Worm (Caenorhabditis elegans) whole organism, L3 larva: ENCODE results near the gene Y47D7A.19.

Experiments used
- ZK546.5 ChIP-seq: sonication (generic microtip); optimal IDR thresholded peaks from 2 replicates; lab custom pipeline; 2017; ENCODE audit warnings: missing biosample characterization, missing genetic modification characterization
- aly-2 ChIP-seq: fragments of 150-350 bp; optimal IDR thresholded peaks from 2 replicates; lab custom pipeline; 2014; ENCODE audit warnings: missing biosample characterization, missing genetic modification characterization
- ama-1 ChIP-seq: fragments of 150-350 bp; optimal IDR thresholded peaks from 2 replicates; lab custom pipeline; 2018
- ceh-28 ChIP-seq: fragments of 150-350 bp; optimal IDR thresholded peaks from 2 replicates; lab custom pipeline; 2014; ENCODE audit warnings: missing biosample characterization, missing genetic modification reagents, missing genetic modification characterization
- ceh-82 ChIP-seq: fragments of 150-350 bp; optimal IDR thresholded peaks from 2 replicates; lab custom pipeline; 2014; ENCODE audit warnings: missing biosample characterization, missing genetic modification characterization
- ceh-9 ChIP-seq: sonication (generic microtip); optimal IDR thresholded peaks from 2 replicates; lab custom pipeline; 2018; ENCODE audit warnings: missing biosample characterization, missing genetic modification characterization
- daf-12 ChIP-seq: fragments of 150-350 bp; optimal IDR thresholded peaks from 2 replicates; lab custom pipeline; 2014; ENCODE audit warnings: missing biosample characterization, missing genetic modification reagents, missing genetic modification characterization
- egl-27 ChIP-seq: sonication (generic microtip); optimal IDR thresholded peaks from 4 replicates; lab custom pipeline; 2017; ENCODE audit warnings: missing biosample characterization, missing genetic modification reagents, missing genetic modification characterization
- elt-2 ChIP-seq: sonication (generic microtip); optimal IDR thresholded peaks from 2 replicates; lab custom pipeline; 2016; ENCODE audit warnings: missing genetic modification reagents, mild to moderate bottlenecking, missing genetic modification characterization, missing compliant biosample characterization
- elt-3 ChIP-seq, 3 experiments: fragments of 150-350 bp in 1 of 3; sonication (generic microtip) in 2 of 3; optimal IDR thresholded peaks; 2 replicates in 2 of 3; 4 replicates in 1 of 3; lab custom pipeline; 2014 to 2017; ENCODE audit warnings: missing biosample characterization in 3 of 3, missing genetic modification characterization in 3 of 3
- eor-1 ChIP-seq, 2 experiments: fragments of 150-350 bp; optimal IDR thresholded peaks; 2 replicates each; lab custom pipeline; 2014 to 2018; ENCODE audit warnings: missing biosample characterization in 2 of 2, missing genetic modification characterization in 2 of 2
- fkh-10 ChIP-seq: sonication (generic microtip); optimal IDR thresholded peaks from 2 replicates; lab custom pipeline; 2017; ENCODE audit warnings: missing biosample characterization, missing genetic modification reagents, missing genetic modification characterization
- fkh-2 ChIP-seq: fragments of 150-350 bp; optimal IDR thresholded peaks from 2 replicates; lab custom pipeline; 2014; ENCODE audit warnings: missing biosample characterization, missing genetic modification reagents, missing genetic modification characterization
- fos-1 ChIP-seq: fragments of 150-350 bp; optimal IDR thresholded peaks from 2 replicates; lab custom pipeline; 2014; ENCODE audit warnings: missing biosample characterization, missing genetic modification characterization
- hmg-11 ChIP-seq: sonication (generic microtip); optimal IDR thresholded peaks from 2 replicates; lab custom pipeline; 2016; ENCODE audit warnings: missing genetic modification characterization, missing compliant biosample characterization
- jun-1 ChIP-seq: fragments of 150-350 bp; optimal IDR thresholded peaks from 2 replicates; lab custom pipeline; 2014; ENCODE audit warnings: missing biosample characterization, missing genetic modification reagents, missing genetic modification characterization
- lin-15B ChIP-seq: fragments of 150-350 bp; optimal IDR thresholded peaks from 2 replicates; lab custom pipeline; 2014; ENCODE audit warnings: missing biosample characterization, missing genetic modification characterization
- lsy-12 ChIP-seq: sonication (generic microtip); optimal IDR thresholded peaks from 2 replicates; lab custom pipeline; 2016; ENCODE audit warnings: mild to moderate bottlenecking, missing genetic modification characterization, missing compliant biosample characterization
- mdl-1 ChIP-seq: fragments of 150-350 bp; optimal IDR thresholded peaks from 2 replicates; lab custom pipeline; 2014; ENCODE audit warnings: missing biosample characterization, missing genetic modification characterization
- nhr-11 ChIP-seq: fragments of 150-350 bp; optimal IDR thresholded peaks from 2 replicates; lab custom pipeline; 2014; ENCODE audit warnings: missing biosample characterization, missing genetic modification characterization
- nhr-12 ChIP-seq: fragments of 150-350 bp; optimal IDR thresholded peaks from 2 replicates; lab custom pipeline; 2014; ENCODE audit warnings: missing biosample characterization, missing genetic modification characterization
- nhr-237 ChIP-seq: fragments of 150-350 bp; optimal IDR thresholded peaks from 2 replicates; lab custom pipeline; 2014; ENCODE audit warnings: missing biosample characterization, missing genetic modification characterization
- nhr-25 ChIP-seq: sonication (generic microtip); optimal IDR thresholded peaks from 2 replicates; lab custom pipeline; 2017; ENCODE audit warnings: missing biosample characterization, missing genetic modification characterization
- nhr-43 ChIP-seq: sonication (generic microtip); optimal IDR thresholded peaks from 2 replicates; lab custom pipeline; 2016; ENCODE audit warnings: mild to moderate bottlenecking, missing genetic modification characterization, missing compliant biosample characterization; ENCODE audit not compliant: poor library complexity, severe bottlenecking
- nhr-76 ChIP-seq: fragments of 150-350 bp; sonication (generic microtip); optimal IDR thresholded peaks from 5 replicates; lab custom pipeline; 2014; ENCODE audit warnings: missing biosample characterization, missing genetic modification characterization
- nhr-77 ChIP-seq: fragments of 150-350 bp; optimal IDR thresholded peaks from 2 replicates; lab custom pipeline; 2014; ENCODE audit warnings: missing biosample characterization, missing genetic modification characterization
- pqm-1 ChIP-seq: fragments of 150-350 bp; optimal IDR thresholded peaks from 2 replicates; lab custom pipeline; 2017; ENCODE audit warnings: missing biosample characterization, missing genetic modification characterization, inconsistent platforms
- sea-2 ChIP-seq: fragments of 150-350 bp; sonication (generic microtip); optimal IDR thresholded peaks from 4 replicates; lab custom pipeline; 2014; ENCODE audit warnings: missing biosample characterization, missing genetic modification reagents, missing genetic modification characterization
- snpc-4 ChIP-seq: fragments of 150-350 bp; optimal IDR thresholded peaks from 2 replicates; lab custom pipeline; 2014; ENCODE audit warnings: missing biosample characterization, missing genetic modification characterization
- tbx-2 ChIP-seq: sonication (generic microtip); optimal IDR thresholded peaks from 2 replicates; lab custom pipeline; 2016; ENCODE audit warnings: mild to moderate bottlenecking, missing genetic modification characterization, missing compliant biosample characterization
- unc-39 ChIP-seq: sonication (generic microtip); optimal IDR thresholded peaks from 4 replicates; lab custom pipeline; 2017; ENCODE audit warnings: missing biosample characterization, missing genetic modification characterization
- unc-62 ChIP-seq: fragments of 150-350 bp; sonication (generic microtip); optimal IDR thresholded peaks from 4 replicates; lab custom pipeline; 2014; ENCODE audit warnings: missing biosample characterization, missing genetic modification reagents, missing genetic modification characterization
- zag-1 ChIP-seq: fragments of 150-350 bp; optimal IDR thresholded peaks from 2 replicates; lab custom pipeline; 2014; ENCODE audit warnings: missing biosample characterization, missing genetic modification characterization
- ztf-4 ChIP-seq: fragments of 150-350 bp; optimal IDR thresholded peaks from 2 replicates; lab custom pipeline; 2014; ENCODE audit warnings: missing biosample characterization, missing genetic modification characterization

Gene Y47D7A.19

ce11 chrV:4410643-4411042, 13.5 kb upstream of the Y47D7A.19 start, which contains the start of gene Y47D7A.3:
Gene Y47D7A.3 (plus strand): TSS chrV:4410943.
- TF ChIP-seq elt-3 (tag; optimal IDR thresholded peaks at IDR 0.05; lab: Kevin White, UChicago) (no peak), unc-62 (no peak), nhr-25 (no peak), fos-1 (no peak)

ce11 chrV:4411714-4412113, 12.4 kb upstream of the Y47D7A.19 start, which contains the start of gene Y47D7A.17:
Gene Y47D7A.17 (minus strand): TSS chrV:4411814.
- TF ChIP-seq eor-1 (tag; optimal IDR thresholded peaks at IDR 0.05; lab: Kevin White, UChicago) = no peak
- TF ChIP-seq, all 47 proteins: peak for 0

ce11 chrV:4414613-4415071, 9.5 kb upstream of the Y47D7A.19 start, which contains the start of gene grl-5:
Gene grl-5 (minus strand): TSS chrV:4414663.
- TF ChIP-seq ama-1 (no peak), elt-2 (tag; lab: Kevin White, UChicago) (no peak), nhr-43 (tag; lab: Kevin White, UChicago) (peak; percentile 18), ceh-28 (tag; lab: Kevin White, UChicago) (no peak)

- TF ChIP-seq egl-27 (tag; lab: Kevin White, UChicago) (no peak), hmg-11 (tag; lab: Kevin White, UChicago) (no peak)
Observed at ce11 chrV:4416710-4417109, 7.4 kb upstream of the Y47D7A.19 start, which contains the start of gene Y47D7A.18. Gene Y47D7A.18 (minus strand): TSS chrV:4416810.

ce11 chrV:4418116-4418515, 6.0 kb upstream of the Y47D7A.19 start, which contains the start of gene Y47D7A.6:
Gene Y47D7A.6 (minus strand): TSS chrV:4418216.
- TF ChIP-seq ceh-9 (tag; lab: Kevin White, UChicago) = no peak
- no peak for TF ChIP-seq elt-2 (tag; lab: Kevin White, UChicago)
- no peak for TF ChIP-seq zag-1 (tag; lab: Kevin White, UChicago)
- no peak for TF ChIP-seq mdl-1 (tag; lab: Kevin White, UChicago)
- no peak for TF ChIP-seq nhr-76 (tag; lab: Kevin White, UChicago)
- no peak for TF ChIP-seq egl-27 (tag; lab: Kevin White, UChicago)
- no peak for TF ChIP-seq unc-39
- no peak for TF ChIP-seq lsy-12
- TF ChIP-seq ZK546.5 (tag; lab: Kevin White, UChicago) = no peak
- no peak for TF ChIP-seq ztf-4 (tag; lab: Kevin White, UChicago)
- TF ChIP-seq jun-1 (tag; lab: Kevin White, UChicago) = no peak
- no peak for TF ChIP-seq nhr-25
- no peak for TF ChIP-seq fkh-10 (GFP tag; lab: Kevin White, UChicago)
- no peak for TF ChIP-seq nhr-77 (tag; lab: Kevin White, UChicago)
- no peak for TF ChIP-seq ceh-82 (tag; lab: Kevin White, UChicago)
- no peak for TF ChIP-seq tbx-2 (tag; lab: Kevin White, UChicago)
- no peak for TF ChIP-seq snpc-4 (tag; lab: Kevin White, UChicago)
- no peak for TF ChIP-seq hmg-11 (tag; lab: Kevin White, UChicago)

DNA sequence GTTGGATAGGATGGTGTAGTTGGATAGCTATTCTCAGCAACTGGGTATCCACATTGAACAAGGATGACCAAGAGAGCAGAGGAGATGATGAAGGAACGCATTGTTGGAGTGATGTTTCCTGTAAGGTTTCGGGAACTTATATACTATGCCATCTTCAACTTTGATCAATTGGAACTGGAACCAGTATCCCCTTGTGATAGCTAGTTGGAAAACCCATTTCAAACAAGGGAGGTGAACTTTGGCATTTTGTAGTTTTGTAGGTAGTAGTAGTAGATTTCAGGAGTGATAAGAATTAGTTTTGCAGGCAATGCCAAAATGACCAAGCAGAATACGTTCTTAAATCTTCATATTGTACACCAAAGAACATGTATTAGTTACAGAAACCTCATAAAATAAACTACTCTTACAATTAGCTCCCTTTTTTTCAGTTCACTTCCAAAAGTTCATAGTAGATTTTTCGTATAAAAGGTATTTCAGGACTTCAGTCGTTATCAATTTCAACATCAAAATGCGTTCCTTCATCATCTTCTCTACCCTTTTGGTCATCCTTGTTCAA, 4.3 kb upstream of the Y47D7A.19 start, which contains the start of the genes Y47D7A.7 and Y47D7A.2:
Y47D7A.7 (minus strand) TSS at position 101 of the 556 bp plus-strand sequence.
Y47D7A.2 (plus strand) TSS at position 506 of the 556 bp plus-strand sequence.
- TF ChIP-seq eor-1 (tag; optimal IDR thresholded peaks at IDR 0.05; lab: Kevin White, UChicago) = no peak
- no peak for TF ChIP-seq fos-1
- TF ChIP-seq daf-12 = no peak
- no peak for TF ChIP-seq aly-2 (tag; lab: Kevin White, UChicago)
- no peak for TF ChIP-seq unc-39

- no peak for TF ChIP-seq nhr-11 (tag; lab: Kevin White, UChicago)
- TF ChIP-seq hmg-11 (tag; lab: Kevin White, UChicago) = no peak
- TF ChIP-seq fkh-2 (tag; lab: Kevin White, UChicago) = no peak
- TF ChIP-seq pqm-1 (tag; lab: Kevin White, UChicago) = no peak
- no peak for TF ChIP-seq sea-2
- TF ChIP-seq nhr-237 (tag; lab: Kevin White, UChicago) = no peak
- no peak for TF ChIP-seq ztf-4 (tag; lab: Kevin White, UChicago)
- TF ChIP-seq lin-15B = no peak
- TF ChIP-seq nhr-43 (tag; lab: Kevin White, UChicago) = no peak
- TF ChIP-seq ceh-9 (tag; lab: Kevin White, UChicago) = no peak
- TF ChIP-seq nhr-12 = no peak
- no peak for TF ChIP-seq nhr-25
- TF ChIP-seq aly-2 (tag; lab: Kevin White, UChicago) = no peak
Observed at ce11 chrV:4421475-4421874, 2.7 kb upstream of the Y47D7A.19 start, which contains the start of gene skr-14. Gene skr-14 (minus strand): TSS chrV:4421575.
